Worm (Caenorhabditis elegans) whole organism, early embryonic: ENCODE data around the gene lelo-1.

Experiments used
- aly-1 ChIP-seq: sonication (generic microtip); optimal IDR thresholded peaks from 2 replicates; lab custom pipeline; 2016; ENCODE audit warnings: missing genetic modification characterization, missing compliant biosample characterization
- tra-4 ChIP-seq: sonication (generic microtip); optimal IDR thresholded peaks from 2 replicates; lab custom pipeline; 2017; ENCODE audit warnings: missing genetic modification characterization, missing compliant biosample characterization

DNA sequence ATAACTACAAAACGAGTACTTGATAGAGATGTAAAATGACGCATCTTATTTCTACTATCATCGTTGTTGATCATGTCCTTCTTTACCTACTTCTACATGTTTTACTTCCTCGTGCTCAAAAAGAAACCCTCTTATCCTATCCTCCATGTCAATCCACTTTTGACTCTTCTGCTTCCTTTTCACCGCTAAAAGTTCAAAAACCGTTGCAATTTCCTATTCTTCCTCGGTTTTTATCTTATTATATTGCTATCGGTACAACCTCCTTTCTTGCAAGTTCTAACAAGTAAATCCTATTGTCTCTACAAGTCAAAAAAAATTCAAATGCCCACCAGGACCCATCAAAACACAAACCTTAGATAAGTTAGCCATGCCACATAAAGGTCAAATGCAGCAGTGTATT lies 38.9 kb upstream of the lelo-1 start:
- TF ChIP-seq aly-1 (tag; lab: Kevin White, UChicago) (no peak), tra-4 (tag; lab: Kevin White, UChicago) (no peak)
